Fruit fly (Drosophila melanogaster) whole organism, embryonic: Measurements from ENCODE around the gene spn-F.

Experiments used
- Awh ChIP-seq: fragments of 200-800 bp; sonication (Bioruptor generic); IDR thresholded peaks from 2 replicates; pipeline ENCODE4, ENCODE4 v1.3.6; 2022; ENCODE audit warnings: missing biosample characterization, missing genetic modification characterization
- B-H1 ChIP-seq: fragments of 200-800 bp; sonication (Bioruptor generic); IDR thresholded peaks from 3 replicates; pipeline ENCODE4 v1.3.6; 2022; ENCODE audit warnings: missing biosample characterization, missing genetic modification characterization
- CG10147 ChIP-seq: fragments of 200-800 bp; sonication (Bioruptor generic); optimal IDR thresholded peaks from 2 replicates; lab custom pipeline; 2019; ENCODE audit warnings: missing biosample characterization, mild to moderate bottlenecking, missing genetic modification characterization, moderate library complexity
- CG10274 ChIP-seq: fragments of 200-800 bp; sonication (Bioruptor generic); optimal IDR thresholded peaks from 3 replicates; lab custom pipeline; 2017; ENCODE audit warnings: missing biosample characterization, mild to moderate bottlenecking, missing genetic modification characterization
- CG12104 ChIP-seq: fragments of 200-800 bp; sonication (Bioruptor generic); optimal IDR thresholded peaks from 3 replicates; lab custom pipeline; 2016; ENCODE audit warnings: missing biosample characterization, missing genetic modification characterization
- CG13123 ChIP-seq: fragments of 200-800 bp; sonication (Bioruptor generic); optimal IDR thresholded peaks from 2 replicates; lab custom pipeline; 2016; ENCODE audit warnings: missing biosample characterization, missing genetic modification characterization
- CG14014 ChIP-seq: fragments of 200-800 bp; sonication (Bioruptor generic); IDR thresholded peaks from 2 replicates; pipeline ENCODE4 v1.3.6; 2022; ENCODE audit warnings: missing biosample characterization, missing genetic modification characterization
- CG17568 ChIP-seq: fragments of 200-800 bp; sonication (Bioruptor generic); optimal IDR thresholded peaks from 2 replicates; lab custom pipeline; 2018; ENCODE audit warnings: missing biosample characterization, mild to moderate bottlenecking, missing genetic modification characterization, moderate library complexity
- CG17612 ChIP-seq: fragments of 200-800 bp; sonication (Bioruptor generic); IDR thresholded peaks from 2 replicates; pipeline ENCODE4 v1.3.6; 2022; ENCODE audit warnings: missing biosample characterization, missing genetic modification characterization
- CG1832 ChIP-seq: fragments of 200-800 bp; sonication (Bioruptor generic); optimal IDR thresholded peaks from 2 replicates; lab custom pipeline; 2017; ENCODE audit warnings: missing biosample characterization, mild to moderate bottlenecking, missing genetic modification characterization, inconsistent platforms
- CG18619 ChIP-seq: fragments of 200-800 bp; sonication (Bioruptor generic); optimal IDR thresholded peaks from 3 replicates; lab custom pipeline; 2017; ENCODE audit warnings: missing biosample characterization, mild to moderate bottlenecking, missing genetic modification characterization
- CG2889 ChIP-seq: fragments of 200-800 bp; sonication (Bioruptor generic); IDR thresholded peaks from 3 replicates; pipeline ENCODE4 v1.3.6; 2022; ENCODE audit warnings: missing biosample characterization, missing genetic modification characterization
- CG3065 ChIP-seq: fragments of 200-800 bp; sonication (Bioruptor generic); optimal IDR thresholded peaks from 2 replicates; lab custom pipeline; 2016; ENCODE audit warnings: missing biosample characterization, missing genetic modification characterization
- CG31388 ChIP-seq: fragments of 200-800 bp; sonication (Bioruptor generic); optimal IDR thresholded peaks from 2 replicates; lab custom pipeline; 2016; ENCODE audit warnings: missing biosample characterization, missing genetic modification characterization
- CG31441 ChIP-seq: fragments of 200-800 bp; sonication (Bioruptor generic); IDR thresholded peaks from 2 replicates; pipeline ENCODE4 v1.3.6; 2022; ENCODE audit warnings: missing biosample characterization, missing genetic modification characterization
- CG6272 ChIP-seq: fragments of 200-800 bp; sonication (Bioruptor generic); IDR thresholded peaks from 2 replicates; pipeline ENCODE4 v1.3.6; 2022; ENCODE audit warnings: missing biosample characterization, missing genetic modification characterization
- CG8924 ChIP-seq: fragments of 200-800 bp; optimal IDR thresholded peaks from 3 replicates; lab custom pipeline; 2019; ENCODE audit warnings: missing biosample characterization, mild to moderate bottlenecking, missing genetic modification characterization, moderate library complexity
- CG9215 ChIP-seq: fragments of 200-800 bp; sonication (Bioruptor generic); IDR thresholded peaks from 2 replicates; pipeline ENCODE4 v1.3.6; 2022; ENCODE audit warnings: missing biosample characterization, missing genetic modification characterization
- CG9876 ChIP-seq: fragments of 200-800 bp; sonication (Bioruptor generic); optimal IDR thresholded peaks from 2 replicates; lab custom pipeline; 2016; ENCODE audit warnings: missing biosample characterization, missing genetic modification characterization
- CHES-1-like ChIP-seq: fragments of 200-800 bp; sonication (Bioruptor generic); optimal IDR thresholded peaks from 2 replicates; lab custom pipeline; 2016; ENCODE audit warnings: missing biosample characterization, missing genetic modification characterization
- Dip3 ChIP-seq: fragments of 200-800 bp; sonication (Bioruptor generic); optimal IDR thresholded peaks from 3 replicates; lab custom pipeline; 2016; ENCODE audit warnings: missing biosample characterization, missing genetic modification characterization
- Dll ChIP-seq: fragments of 200-800 bp; sonication (Bioruptor generic); IDR thresholded peaks from 4 replicates; pipeline ENCODE4 v1.3.6; 2022; ENCODE audit warnings: missing biosample characterization, missing genetic modification characterization; ENCODE audit not compliant: partially characterized antibody
- Doc3 ChIP-seq: fragments of 200-800 bp; sonication (Bioruptor generic); IDR thresholded peaks from 3 replicates; pipeline ENCODE4 v1.3.6; 2022; ENCODE audit warnings: missing biosample characterization, missing genetic modification characterization; ENCODE audit not compliant: partially characterized antibody
- Dp ChIP-seq: fragments of 200-800 bp; sonication (Bioruptor generic); optimal IDR thresholded peaks from 2 replicates; lab custom pipeline; 2018; ENCODE audit warnings: missing biosample characterization, mild to moderate bottlenecking, missing genetic modification characterization, moderate library complexity
- Hmr ChIP-seq: fragments of 200-800 bp; sonication (Bioruptor generic); optimal IDR thresholded peaks from 3 replicates; lab custom pipeline; 2017; ENCODE audit warnings: mild to moderate bottlenecking, missing biosample characterization, missing genetic modification reagents, missing genetic modification characterization
- Hr51 ChIP-seq, 2 experiments: fragments of 200-800 bp; sonication (Bioruptor generic); optimal IDR thresholded peaks; 2 replicates in 1 of 2; 3 replicates in 1 of 2; lab custom pipeline; 2016 to 2018; ENCODE audit warnings: missing biosample characterization in 2 of 2, missing genetic modification characterization in 2 of 2, mild to moderate bottlenecking in 1 of 2, moderate library complexity in 1 of 2
- Mrtf ChIP-seq: fragments of 200-800 bp; sonication (Bioruptor generic); IDR thresholded peaks from 3 replicates; pipeline ENCODE4 v1.3.6; 2022; ENCODE audit warnings: missing biosample characterization, missing genetic modification characterization
- NC2α ChIP-seq: fragments of 200-800 bp; sonication (Bioruptor generic); optimal IDR thresholded peaks from 2 replicates; lab custom pipeline; 2016; ENCODE audit warnings: missing biosample characterization, missing genetic modification characterization
- Nf-YB ChIP-seq: fragments of 200-800 bp; sonication (Bioruptor generic); optimal IDR thresholded peaks from 3 replicates; lab custom pipeline; 2019; ENCODE audit warnings: missing biosample characterization, mild to moderate bottlenecking, missing genetic modification characterization, moderate library complexity
- Sox100B ChIP-seq: fragments of 200-800 bp; sonication (Bioruptor generic); optimal IDR thresholded peaks from 3 replicates; lab custom pipeline; 2018; ENCODE audit warnings: missing biosample characterization, mild to moderate bottlenecking, missing genetic modification characterization
- btn ChIP-seq: fragments of 200-800 bp; sonication (Bioruptor generic); optimal IDR thresholded peaks from 2 replicates; lab custom pipeline; 2016; ENCODE audit warnings: missing biosample characterization, missing genetic modification characterization
- ci ChIP-seq: fragments of 200-800 bp; sonication (Bioruptor generic); IDR thresholded peaks from 3 replicates; pipeline ENCODE4 v1.3.6; 2022; ENCODE audit warnings: missing biosample characterization, missing genetic modification characterization
- dati ChIP-seq: fragments of 200-800 bp; sonication (Bioruptor generic); IDR thresholded peaks from 2 replicates; pipeline ENCODE4 v1.3.6; 2022; ENCODE audit warnings: missing biosample characterization, missing genetic modification characterization
- ems ChIP-seq: fragments of 200-800 bp; sonication (Bioruptor generic); optimal IDR thresholded peaks from 3 replicates; lab custom pipeline; 2016; ENCODE audit warnings: missing biosample characterization, missing genetic modification characterization
- eve ChIP-seq, 2 experiments: fragments of >200 bp; optimal IDR thresholded peaks; 2 replicates each; lab custom pipeline; 2017; ENCODE audit warnings: missing biosample characterization in 2 of 2, missing genetic modification characterization in 2 of 2
- ftz-f1 ChIP-seq: fragments of 200-800 bp; sonication (Bioruptor generic); optimal IDR thresholded peaks from 2 replicates; lab custom pipeline; 2016; ENCODE audit warnings: missing biosample characterization, missing genetic modification characterization
- fu2 ChIP-seq: fragments of 200-800 bp; sonication (Bioruptor generic); optimal IDR thresholded peaks from 2 replicates; lab custom pipeline; 2016; ENCODE audit warnings: missing biosample characterization, missing genetic modification characterization
- ind ChIP-seq: fragments of 200-800 bp; sonication (Bioruptor generic); optimal IDR thresholded peaks from 3 replicates; lab custom pipeline; 2016; ENCODE audit warnings: missing biosample characterization, missing genetic modification characterization
- klu ChIP-seq: fragments of 200-800 bp; sonication (Bioruptor generic); IDR thresholded peaks from 2 replicates; pipeline ENCODE4 v1.3.6; 2022; ENCODE audit warnings: missing biosample characterization, missing genetic modification characterization
- maf-S ChIP-seq: fragments of 200-800 bp; sonication (Bioruptor generic); optimal IDR thresholded peaks from 2 replicates; lab custom pipeline; 2016; ENCODE audit warnings: missing biosample characterization, missing genetic modification characterization
- rib ChIP-seq: fragments of 200-800 bp; sonication (Bioruptor generic); IDR thresholded peaks from 2 replicates; pipeline ENCODE4 v1.3.6; 2022; ENCODE audit warnings: missing biosample characterization, missing genetic modification characterization
- sens-2 ChIP-seq: fragments of 200-800 bp; sonication (Bioruptor generic); IDR thresholded peaks from 2 replicates; pipeline ENCODE4 v1.3.6; 2022; ENCODE audit warnings: missing biosample characterization, missing genetic modification characterization
- shn ChIP-seq: fragments of 200-800 bp; sonication (Bioruptor generic); optimal IDR thresholded peaks from 3 replicates; lab custom pipeline; 2016; ENCODE audit warnings: missing biosample characterization, missing genetic modification characterization
- trem ChIP-seq: fragments of 200-800 bp; optimal IDR thresholded peaks from 3 replicates; lab custom pipeline; 2019; ENCODE audit warnings: missing biosample characterization, mild to moderate bottlenecking, missing genetic modification characterization, moderate library complexity
- unc-4 ChIP-seq: fragments of 200-800 bp; sonication (Bioruptor generic); IDR thresholded peaks from 2 replicates; pipeline ENCODE4 v1.3.6; 2022; ENCODE audit warnings: missing biosample characterization, missing genetic modification characterization; ENCODE audit not compliant: partially characterized antibody
- unpg ChIP-seq: fragments of 200-800 bp; sonication (Bioruptor generic); optimal IDR thresholded peaks from 3 replicates; lab custom pipeline; 2018; ENCODE audit warnings: missing biosample characterization, mild to moderate bottlenecking, missing genetic modification characterization, moderate library complexity
- wdn ChIP-seq: fragments of 200-800 bp; sonication (Bioruptor generic); IDR thresholded peaks from 2 replicates; pipeline ENCODE4 v1.3.6; 2022; ENCODE audit warnings: missing biosample characterization, missing genetic modification characterization
- yki ChIP-seq: fragments of >200 bp; optimal IDR thresholded peaks from 3 replicates; lab custom pipeline; 2018
- z ChIP-seq: fragments of 200-800 bp; sonication (Bioruptor generic); IDR thresholded peaks from 3 replicates; pipeline ENCODE4 v1.3.6; 2022; ENCODE audit warnings: missing biosample characterization, missing genetic modification characterization
- zf30C ChIP-seq: fragments of 200-800 bp; sonication (Bioruptor generic); optimal IDR thresholded peaks from 3 replicates; lab custom pipeline; 2018; ENCODE audit warnings: missing biosample characterization, mild to moderate bottlenecking, missing genetic modification characterization

Gene spn-F

DNA sequence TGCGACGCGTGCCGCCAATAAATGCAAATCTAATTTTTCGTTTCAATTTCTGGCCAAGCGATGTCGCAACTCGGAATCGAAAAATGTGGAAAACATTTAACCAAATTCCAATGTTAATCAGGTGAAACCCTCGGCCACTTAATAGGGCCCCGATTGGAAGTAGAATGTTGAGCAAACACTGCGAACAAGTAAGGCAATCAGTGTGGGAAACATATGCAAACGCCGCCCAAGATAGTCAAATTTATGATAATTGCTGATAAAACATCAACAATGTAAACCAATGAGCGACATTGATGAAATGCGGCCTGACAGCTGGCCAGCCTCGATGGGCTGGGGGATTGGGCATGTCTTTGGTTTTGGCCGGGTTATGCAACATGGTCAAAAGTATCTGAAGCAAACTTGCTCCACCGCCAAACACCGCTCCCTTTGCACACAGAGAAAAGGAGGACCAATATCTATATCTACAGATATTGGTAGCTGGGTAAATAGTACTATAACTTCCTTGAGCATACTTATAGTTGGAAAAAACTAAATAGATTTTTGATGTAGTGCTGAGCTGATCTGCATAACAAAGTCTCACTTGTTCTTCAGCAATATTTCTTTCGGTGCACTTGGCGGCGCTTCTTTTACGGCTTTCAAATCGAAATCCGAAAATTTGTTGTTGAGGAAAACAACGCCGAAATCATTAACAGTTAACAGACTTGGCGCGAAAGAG lies 7.5 kb upstream of the spn-F start (continued):
- TF ChIP-seq Hmr, result peak; percentile 8
- TF ChIP-seq Doc3 (GFP tag; lab: Robert Waterston, UW), result no peak
- TF ChIP-seq CG31441, result peak; percentile 85
- peak; percentile 11 for TF ChIP-seq zf30C (GFP tag; lab: Kevin White, UChicago)
- TF ChIP-seq fu2 (GFP tag; lab: Kevin White, UChicago), result peak; percentile 22
- peak; percentile 33 for TF ChIP-seq maf-S (GFP tag; lab: Kevin White, UChicago)
- peak; percentile 35 for TF ChIP-seq CG10147 (GFP tag; lab: Kevin White, UChicago)
- no peak for TF ChIP-seq CG31388 (GFP tag; lab: Kevin White, UChicago)
- no peak for TF ChIP-seq Dp (GFP tag; lab: Kevin White, UChicago)
- peak; percentile 28 for TF ChIP-seq CG9876
- TF ChIP-seq Dip3, result peak; percentile 14
- peak; percentile 67 for TF ChIP-seq CG6272 (GFP tag; lab: Robert Waterston, UW)
- peak; percentile 83 for TF ChIP-seq Mrtf (GFP tag; lab: Robert Waterston, UW)
- no peak for TF ChIP-seq z (GFP tag; lab: Robert Waterston, UW)
- TF ChIP-seq CG1832 (GFP tag; lab: Kevin White, UChicago), result no peak
- peak; percentile 66 for TF ChIP-seq btn (GFP tag; lab: Kevin White, UChicago)
- no peak for TF ChIP-seq CG3065
- TF ChIP-seq CG17568, result peak; percentile 24
- TF ChIP-seq ind (GFP tag; lab: Kevin White, UChicago), result peak; percentile 77
- peak; percentile 89 for TF ChIP-seq ci (GFP tag; lab: Robert Waterston, UW)
- TF ChIP-seq ftz-f1 (GFP tag; lab: Kevin White, UChicago), result no peak
- TF ChIP-seq unpg (GFP tag; lab: Kevin White, UChicago), result peak; percentile 79
- TF ChIP-seq dati, result 0 out of 2 replicates have a peak, but pooled peaks have one; percentile 23
- peak; percentile 39 for TF ChIP-seq Nf-YB (GFP tag; lab: Kevin White, UChicago)
- TF ChIP-seq yki (lab: Kevin White, UChicago), result no peak
- peak; percentile 73 for TF ChIP-seq Sox100B
- TF ChIP-seq sens-2 (GFP tag; lab: Robert Waterston, UW), result peak; percentile 66
- TF ChIP-seq CG13123 (GFP tag; lab: Kevin White, UChicago), result peak; percentile 44
- peak; percentile 47; the same call in 1 of the 3 replicates for TF ChIP-seq CG2889
- no peak for TF ChIP-seq Dll (GFP tag; lab: Robert Waterston, UW)
- TF ChIP-seq ems (GFP tag; lab: Kevin White, UChicago), result peak; percentile 45
- TF ChIP-seq CG17612 (GFP tag; lab: Robert Waterston, UW), result no peak
- no peak for TF ChIP-seq CHES-1-like (GFP tag; lab: Kevin White, UChicago)
- peak; percentile 78; the same call in 1 of the 2 replicates for TF ChIP-seq CG14014 (GFP tag; lab: Robert Waterston, UW)
- peak in 1 of 2 experiments; percentile 92 for TF ChIP-seq eve (GFP tag; optimal IDR thresholded peaks at IDR 0.05; lab: Kevin White, UChicago)
- peak; percentile 64 for TF ChIP-seq trem
- TF ChIP-seq CG18619 (GFP tag; lab: Kevin White, UChicago), result peak; percentile 2
- TF ChIP-seq shn (GFP tag; lab: Kevin White, UChicago), result no peak
- TF ChIP-seq wdn (GFP tag; lab: Robert Waterston, UW), result no peak
- no peak for TF ChIP-seq CG9215 (GFP tag; lab: Robert Waterston, UW)
- TF ChIP-seq Awh (GFP tag; lab: Robert Waterston, UW), result peak; percentile 97
- peak; percentile 41 for TF ChIP-seq CG10274 (GFP tag; lab: Kevin White, UChicago)
- peak; percentile 78 for TF ChIP-seq B-H1 (GFP tag; lab: Robert Waterston, UW)
- peak; percentile 2 to 85 for TF ChIP-seq Hr51 (GFP tag; optimal IDR thresholded peaks at IDR 0.05; lab: Kevin White, UChicago)
- TF ChIP-seq CG12104, result peak; percentile 24
- TF ChIP-seq rib (GFP tag; lab: Robert Waterston, UW), result 0 out of 2 replicates have a peak, but pooled peaks have one; percentile 22
- peak; percentile 2 for TF ChIP-seq NC2α (GFP tag; lab: Kevin White, UChicago)
- peak; percentile 16; the same call in 1 of the 2 replicates for TF ChIP-seq klu (GFP tag; lab: Robert Waterston, UW)
- peak; percentile 83 for TF ChIP-seq CG8924
- no peak for TF ChIP-seq unc-4
